Worm (Caenorhabditis elegans) whole organism, dauer: ENCODE measurements around the gene Y79H2A.12.

Source experiments
- unc-62 ChIP-seq: sonication (generic microtip); optimal IDR thresholded peaks from 2 replicates; lab custom pipeline; 2017; ENCODE audit warnings: missing biosample characterization, missing genetic modification reagents, missing genetic modification characterization

The Y79H2A.12 gene

DNA sequence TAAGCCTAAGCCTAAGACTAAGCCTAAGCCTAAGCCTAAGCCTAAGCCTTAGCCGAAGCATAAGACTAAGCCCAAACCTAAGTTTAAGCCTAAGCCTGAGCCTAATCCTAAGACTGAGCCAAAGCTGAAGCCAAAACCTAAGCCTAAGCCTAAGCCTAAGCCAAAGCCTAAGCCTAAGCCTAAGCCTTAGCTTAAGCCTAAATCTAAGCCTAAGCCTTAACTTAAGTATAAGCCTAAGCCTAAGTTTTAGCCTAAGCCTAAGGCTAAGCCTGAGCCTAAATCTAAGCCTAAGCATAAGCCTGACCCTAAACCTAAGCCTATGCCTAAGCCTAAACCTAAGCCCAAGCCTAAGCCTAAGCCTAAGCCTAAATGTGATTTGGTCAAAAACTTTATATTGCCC lies 13.5 kb downstream of the Y79H2A.12 start:
- TF ChIP-seq unc-62 (GFP tag; lab: Kevin White, UChicago), result no peak

DNA sequence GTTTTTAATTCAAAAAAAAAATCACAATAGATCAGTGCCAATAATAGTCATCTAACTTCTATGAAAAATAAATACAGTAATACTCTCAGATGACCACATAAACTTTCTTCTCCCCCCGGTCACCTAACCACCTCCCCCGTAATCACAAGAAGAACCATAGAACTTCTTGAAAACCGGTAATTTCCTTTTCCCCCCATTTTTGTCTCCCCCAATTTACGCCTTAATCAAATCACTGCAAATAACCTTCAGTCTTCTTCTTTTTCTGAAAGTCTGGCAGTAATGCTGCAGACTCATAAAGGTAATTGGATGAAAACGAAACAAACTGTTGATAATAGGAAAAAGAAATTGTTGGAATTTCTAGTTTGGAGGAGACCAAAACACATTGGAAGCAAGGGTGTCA lies 14.2 kb downstream of the Y79H2A.12 start:
- no peak for TF ChIP-seq unc-62 (GFP tag; lab: Kevin White, UChicago)

DNA sequence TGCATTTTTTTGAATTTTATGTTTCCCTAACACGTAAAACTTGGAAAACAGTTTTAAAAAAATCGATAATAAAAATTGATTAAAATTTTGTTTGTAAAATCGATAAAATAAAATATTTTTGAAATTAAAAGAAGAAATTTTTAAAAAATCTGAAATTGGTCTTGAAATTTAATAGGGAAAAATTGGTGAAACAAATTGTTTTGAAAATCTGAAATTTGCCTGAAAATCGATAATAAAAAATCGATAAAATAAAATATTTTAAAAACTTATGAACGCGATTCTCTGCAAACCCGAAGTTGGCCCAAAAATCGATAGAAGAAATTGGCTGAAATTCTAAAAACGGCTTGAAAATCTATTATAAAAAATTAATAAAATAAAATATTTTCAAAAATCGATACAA lies 15.0 kb downstream of the Y79H2A.12 start:
- no peak for TF ChIP-seq unc-62 (GFP tag; lab: Kevin White, UChicago)

DNA sequence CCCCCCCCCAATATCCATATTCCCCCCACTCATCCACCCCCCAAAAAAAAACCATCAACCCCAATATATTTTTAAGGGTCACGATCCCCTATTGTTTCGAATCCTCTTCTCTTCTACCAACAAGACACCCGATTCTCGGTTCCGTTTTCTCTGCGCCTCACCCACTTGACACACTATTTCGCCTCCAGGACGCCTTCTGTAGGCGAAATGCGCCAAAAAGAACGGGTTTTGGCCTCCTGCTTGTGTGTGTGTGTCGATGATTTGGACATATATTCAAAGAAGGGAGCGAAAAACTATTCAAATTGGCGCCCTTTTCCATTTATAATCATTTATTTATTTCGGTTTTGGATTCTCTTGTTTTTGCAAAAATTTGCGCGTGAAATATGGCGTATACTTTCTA lies 15.6 kb downstream of the Y79H2A.12 start:
- TF ChIP-seq unc-62 (GFP tag; lab: Kevin White, UChicago), result no peak

DNA sequence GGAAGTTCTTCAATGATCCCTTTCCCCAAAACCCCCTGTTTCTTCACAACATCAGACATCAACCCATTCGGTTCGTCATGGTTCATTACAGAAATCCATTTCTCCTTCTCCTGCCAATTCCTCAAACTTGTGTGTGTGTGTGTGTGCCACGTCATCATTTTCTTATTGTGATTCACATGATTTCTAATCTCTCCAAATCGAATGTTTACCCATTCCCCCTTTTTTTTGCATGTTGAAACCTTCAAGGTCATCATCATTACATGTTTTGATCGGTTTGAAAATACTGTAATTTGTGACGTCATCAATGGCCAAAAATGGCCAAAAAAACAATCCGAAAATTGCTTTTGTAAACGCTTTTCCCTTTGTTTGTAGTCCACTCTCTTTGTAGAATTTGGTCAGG lies 18.9 kb downstream of the Y79H2A.12 start:
- TF ChIP-seq unc-62 (GFP tag; lab: Kevin White, UChicago), result no peak

DNA sequence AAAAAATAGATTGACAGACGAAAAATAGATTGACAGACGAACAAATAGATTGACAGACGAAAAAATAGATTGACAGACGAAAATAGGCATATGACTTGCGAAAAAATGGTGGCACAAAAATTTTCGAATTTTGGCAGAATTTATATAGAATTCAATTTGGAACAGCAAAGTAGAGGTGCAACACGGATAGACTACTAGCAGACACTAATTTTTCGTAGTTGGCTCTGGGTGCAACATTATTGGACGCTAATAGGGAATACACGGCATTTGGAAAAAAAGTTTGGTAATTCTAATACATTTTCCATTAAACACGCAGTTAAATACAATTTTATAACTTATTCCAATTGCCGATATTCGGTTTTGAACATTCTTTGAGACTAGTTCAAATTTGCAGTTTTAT lies 19.3 kb downstream of the Y79H2A.12 start:
- no peak for TF ChIP-seq unc-62 (GFP tag; lab: Kevin White, UChicago)

DNA sequence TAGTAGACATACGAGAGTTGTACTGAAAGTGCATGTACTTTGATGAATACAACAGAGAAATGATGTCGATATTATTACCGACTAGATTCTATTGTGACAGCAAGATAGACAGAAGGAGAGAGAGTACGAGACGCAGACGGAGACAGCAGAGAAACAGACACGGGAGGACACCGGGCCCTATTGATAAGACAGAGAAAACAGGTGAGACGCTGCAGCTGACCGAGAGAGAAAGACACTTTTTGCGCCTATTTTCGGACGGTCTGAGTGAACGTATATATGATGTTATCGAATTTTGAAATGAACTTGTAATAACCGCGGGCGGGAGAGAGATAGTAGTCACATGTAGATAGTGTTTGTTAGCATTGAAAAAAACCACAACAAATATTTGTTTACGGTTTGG lies 25.4 kb downstream of the Y79H2A.12 start:
- TF ChIP-seq unc-62 (GFP tag; lab: Kevin White, UChicago), result no peak

DNA sequence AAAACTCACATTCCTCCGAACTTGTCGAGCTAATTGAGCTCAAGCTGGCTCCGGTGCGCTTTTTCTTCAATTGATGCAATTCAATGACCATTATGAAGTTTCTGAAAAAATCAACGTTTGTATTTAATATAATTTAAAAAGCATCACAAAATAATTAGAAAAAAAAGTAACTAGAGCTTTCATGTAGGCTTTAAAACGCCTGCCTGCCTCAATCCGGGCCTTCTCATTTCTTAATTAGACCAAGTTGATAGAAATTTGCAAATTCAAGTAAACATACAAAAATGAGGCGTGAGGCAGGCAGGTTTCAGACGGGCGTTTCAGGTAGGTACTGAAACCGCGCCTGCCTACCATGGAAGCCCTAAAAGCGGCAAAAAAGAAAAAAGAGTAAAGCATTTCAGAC lies 25.8 kb downstream of the Y79H2A.12 start, which contains the start of gene Y56A3A.33:
Y56A3A.33 (minus strand) TSS at position 101 of the 400 bp plus-strand sequence.
- no peak for TF ChIP-seq unc-62 (GFP tag; lab: Kevin White, UChicago)

DNA sequence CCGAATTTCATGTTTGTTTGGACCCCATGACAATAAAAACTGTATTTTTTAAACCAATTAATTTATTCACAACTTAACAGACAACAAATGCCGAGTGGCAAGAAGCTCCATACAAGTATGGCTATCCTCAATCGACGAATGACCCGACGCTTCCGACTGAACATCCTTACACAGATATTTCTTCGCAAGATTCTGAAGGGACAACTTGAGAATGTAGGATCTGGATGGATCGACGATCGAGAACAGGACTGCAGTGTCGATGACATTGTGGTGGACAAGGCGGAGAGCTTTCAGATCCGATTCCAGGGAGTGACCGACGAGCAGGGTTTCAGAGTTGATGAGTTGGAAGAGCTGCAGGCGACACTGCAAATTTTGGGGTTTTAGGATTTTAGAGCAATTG lies 29.1 kb downstream of the Y79H2A.12 start:
- no peak for TF ChIP-seq unc-62 (GFP tag; lab: Kevin White, UChicago)

DNA sequence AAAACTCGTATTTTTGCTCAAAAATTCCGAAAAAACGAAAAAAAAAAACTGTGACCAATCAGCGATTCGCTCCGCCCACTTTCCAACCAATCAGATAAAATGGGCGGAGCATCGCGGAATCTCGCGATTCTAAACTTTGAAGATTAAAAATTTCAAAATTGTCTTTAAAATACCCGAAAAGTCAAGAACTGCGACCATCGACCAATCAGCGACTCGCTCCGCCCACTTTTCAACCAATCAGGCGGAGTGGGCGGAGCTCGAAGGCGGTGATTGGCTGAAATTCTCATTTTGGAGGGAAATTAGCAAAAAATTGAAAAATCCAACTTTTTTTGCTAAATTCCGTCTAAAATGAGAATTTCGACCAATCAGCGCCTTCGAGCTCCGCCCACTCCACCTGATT lies 32.9 kb downstream of the Y79H2A.12 start:
- TF ChIP-seq unc-62 (GFP tag; lab: Kevin White, UChicago), result no peak

DNA sequence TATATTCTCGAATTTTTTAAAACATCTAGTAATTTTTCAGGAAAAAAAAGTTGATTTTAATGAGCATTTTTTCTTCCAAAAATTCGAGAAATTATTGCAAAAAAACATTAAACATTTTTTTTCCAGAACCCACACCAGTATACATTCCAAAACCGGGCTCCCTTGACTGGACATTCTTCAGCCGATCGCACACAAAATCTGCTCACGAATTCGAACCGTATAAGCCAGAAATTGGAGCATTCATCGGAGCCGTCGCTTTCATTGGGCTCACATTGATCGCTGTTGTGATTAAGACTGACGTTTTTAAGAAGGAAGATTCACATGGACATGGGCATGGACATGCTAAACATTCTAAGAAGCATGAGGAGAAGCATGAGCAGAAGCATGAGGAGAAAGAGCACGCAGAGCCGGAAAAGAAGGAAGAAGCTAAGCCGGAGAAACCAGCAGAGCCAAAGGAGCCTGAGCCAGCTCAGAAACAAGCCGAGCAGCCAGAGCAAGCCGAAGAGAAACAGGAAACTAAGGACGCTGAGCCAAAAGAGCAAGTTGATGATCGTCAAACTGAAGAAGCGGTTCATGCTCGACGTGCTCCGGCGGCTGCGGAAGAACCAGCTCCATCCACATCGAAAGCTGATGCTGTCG lies 36.9 kb downstream of the Y79H2A.12 start:
- TF ChIP-seq unc-62 (GFP tag; lab: Kevin White, UChicago), result no peak

DNA sequence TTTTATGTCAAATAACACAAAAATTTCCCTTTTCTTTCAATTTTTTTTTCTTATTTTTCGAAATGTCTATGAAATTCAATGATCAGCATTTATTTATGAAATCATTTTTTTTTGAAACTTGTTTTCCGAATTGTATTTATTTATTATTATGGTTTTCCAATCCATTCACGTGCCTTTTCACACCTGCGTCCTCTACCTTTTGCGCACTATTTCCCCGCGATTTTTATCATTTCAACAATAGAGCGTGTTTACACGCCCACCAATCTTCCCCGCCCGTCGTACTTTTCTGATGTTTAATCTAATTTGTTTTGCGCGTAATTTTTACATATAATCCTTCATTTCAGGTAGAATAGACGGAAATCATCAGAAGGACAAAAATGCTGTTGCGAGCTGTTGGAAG lies 38.8 kb downstream of the Y79H2A.12 start, which contains the start of gene wah-1:
wah-1 (plus strand) TSS at position 345 of the 400 bp plus-strand sequence.
- TF ChIP-seq unc-62 (GFP tag; lab: Kevin White, UChicago), result no peak

DNA sequence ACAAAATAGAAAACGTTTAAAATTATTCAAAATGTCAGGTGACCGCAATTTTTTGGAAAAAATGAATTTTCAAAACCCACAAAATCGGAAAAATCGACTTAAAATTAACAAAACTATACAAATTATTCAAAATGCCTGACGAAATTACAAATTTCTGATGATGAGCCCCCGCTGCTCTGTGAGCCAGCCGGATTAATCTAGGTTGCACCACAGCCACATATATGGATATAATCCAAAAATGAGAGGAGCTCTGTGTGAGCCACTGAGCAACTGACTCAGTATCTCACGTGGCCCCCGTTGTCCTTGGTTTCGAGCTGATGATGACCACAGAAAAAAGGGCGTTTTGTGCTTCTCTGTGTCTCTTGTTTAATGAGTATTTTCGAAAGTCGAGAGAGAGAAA lies 43.6 kb downstream of the Y79H2A.12 start:
- TF ChIP-seq unc-62 (GFP tag; lab: Kevin White, UChicago), result no peak

DNA sequence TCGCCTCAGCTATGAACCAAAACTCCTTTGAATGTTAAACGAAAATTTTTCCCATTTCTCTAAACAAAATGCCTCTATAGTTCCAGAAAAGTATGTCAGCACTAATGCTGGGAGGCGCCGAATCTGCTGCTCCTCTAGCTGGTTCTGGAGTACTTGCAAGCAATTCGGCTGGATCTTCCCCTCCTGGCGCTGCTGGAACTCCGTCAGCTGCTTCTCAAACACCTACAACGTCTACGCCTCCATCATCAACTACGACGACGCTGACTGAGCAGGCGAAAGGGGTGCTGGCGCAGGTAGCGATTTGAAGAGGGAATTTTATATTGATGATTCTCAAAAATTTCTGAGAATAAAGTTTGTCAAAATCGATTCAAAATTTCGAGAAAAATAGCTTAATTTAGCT lies 46.2 kb downstream of the Y79H2A.12 start:
- TF ChIP-seq unc-62 (GFP tag; lab: Kevin White, UChicago), result no peak

DNA sequence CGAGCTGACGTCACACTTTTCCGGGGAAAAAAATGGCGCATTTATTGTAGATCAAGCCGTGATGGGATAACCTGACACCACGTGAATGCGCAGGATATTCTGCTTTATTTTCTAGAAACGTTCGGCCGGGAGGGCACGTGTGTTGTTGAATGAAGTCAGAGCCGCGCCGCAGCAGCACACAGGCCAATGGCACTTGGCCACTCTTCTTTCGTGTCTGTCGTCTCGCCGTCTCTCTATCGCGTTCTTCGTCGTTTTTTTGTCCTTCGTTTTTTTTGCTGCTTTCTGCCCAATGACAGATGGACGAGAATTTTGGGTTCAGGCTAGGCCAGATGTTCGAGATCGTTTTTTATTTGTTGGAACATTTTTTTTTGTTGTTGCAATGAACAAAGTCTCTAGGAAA lies 47.1 kb downstream of the Y79H2A.12 start:
- no peak for TF ChIP-seq unc-62 (GFP tag; lab: Kevin White, UChicago)

DNA sequence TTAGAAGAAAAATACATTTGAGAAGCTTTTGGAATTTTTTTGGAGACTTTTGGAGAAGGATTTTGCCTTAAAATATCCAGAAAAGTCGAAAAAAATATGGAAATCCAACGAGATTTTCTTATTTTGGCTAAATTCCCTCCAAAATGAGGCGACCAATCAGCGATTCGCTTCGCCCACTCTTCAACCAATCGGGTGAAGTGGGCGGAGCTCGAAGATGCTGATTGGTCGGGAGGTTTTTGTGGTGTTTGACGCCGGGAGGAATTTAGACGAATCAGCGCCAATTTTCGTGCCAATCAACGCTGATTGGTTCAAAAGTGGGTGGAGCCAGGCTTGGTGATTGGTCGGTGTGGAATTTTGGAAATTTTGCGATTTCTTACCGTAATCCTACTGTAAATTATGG lies 47.9 kb downstream of the Y79H2A.12 start:
- no peak for TF ChIP-seq unc-62 (GFP tag; lab: Kevin White, UChicago)

DNA sequence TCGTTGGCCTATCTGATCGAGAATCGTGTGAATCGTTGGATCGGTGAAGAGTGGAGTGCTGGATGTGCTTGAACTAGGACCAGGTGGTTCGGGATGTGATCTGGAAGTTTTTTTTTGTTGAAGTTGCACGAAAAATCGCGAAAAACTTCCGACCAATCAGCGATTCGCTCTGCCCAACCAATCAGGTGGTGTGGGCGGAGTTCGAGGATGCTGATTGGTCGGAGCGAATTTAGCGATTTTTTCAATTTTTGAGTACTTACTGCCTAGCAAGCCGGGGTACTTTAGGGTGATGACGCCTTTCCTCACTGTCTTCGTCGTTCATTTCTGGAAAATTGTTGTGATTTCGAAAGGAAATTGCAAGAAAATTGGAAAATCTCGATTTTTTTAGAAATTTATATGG lies 49.9 kb downstream of the Y79H2A.12 start, which contains the start of gene Y56A3A.30:
Y56A3A.30 (minus strand) TSS at position 324 of the 400 bp plus-strand sequence.
- no peak for TF ChIP-seq unc-62 (GFP tag; lab: Kevin White, UChicago)
